Fruit fly (Drosophila melanogaster) whole organism, wandering third instar larva: ENCODE measurements around the gene et.

ENCODE experiments used
- Abd-B ChIP-seq: fragments of >200 bp; optimal IDR thresholded peaks from 2 replicates; lab custom pipeline; 2017; ENCODE audit warnings: missing biosample characterization, missing genetic modification characterization
- CG32264 ChIP-seq: fragments of 200-800 bp; sonication (Bioruptor generic); optimal IDR thresholded peaks from 2 replicates; lab custom pipeline; 2016; ENCODE audit warnings: missing biosample characterization, missing genetic modification characterization
- CG9705 ChIP-seq: fragments of 200-800 bp; sonication (Bioruptor generic); optimal IDR thresholded peaks from 2 replicates; lab custom pipeline; 2018; ENCODE audit warnings: missing biosample characterization, mild to moderate bottlenecking, missing genetic modification characterization
- CrebA ChIP-seq: fragments of 200-800 bp; sonication (Bioruptor generic); optimal IDR thresholded peaks from 2 replicates; lab custom pipeline; 2016; ENCODE audit warnings: missing biosample characterization, mild to moderate bottlenecking, missing genetic modification characterization, borderline replicate concordance
- Dfd ChIP-seq: fragments of >200 bp; optimal IDR thresholded peaks from 2 replicates; lab custom pipeline; 2017; ENCODE audit warnings: missing biosample characterization, missing genetic modification characterization
- Dif ChIP-seq: fragments of 200-275, 200-300 bp; sonication (Bioruptor generic); optimal IDR thresholded peaks from 2 replicates; lab custom pipeline; 2018; ENCODE audit warnings: missing biosample characterization, missing genetic modification characterization; ENCODE audit not compliant: partially characterized antibody
- GATAd ChIP-seq: sonication (Bioruptor generic); optimal IDR thresholded peaks from 2 replicates; lab custom pipeline; 2016; ENCODE audit warnings: missing biosample characterization, missing genetic modification characterization
- HLH106 ChIP-seq: fragments of 200-800 bp; optimal IDR thresholded peaks from 3 replicates; lab custom pipeline; 2019; ENCODE audit warnings: missing biosample characterization, mild to moderate bottlenecking, missing genetic modification characterization, moderate library complexity
- Hnf4 ChIP-seq: fragments of 200-800 bp; sonication (Bioruptor generic); optimal IDR thresholded peaks from 2 replicates; lab custom pipeline; 2016; ENCODE audit warnings: missing biosample characterization, mild to moderate bottlenecking, missing genetic modification characterization
- Hr78 ChIP-seq: fragments of >200 bp; optimal IDR thresholded peaks from 2 replicates; lab custom pipeline; 2017; ENCODE audit warnings: missing biosample characterization, missing genetic modification characterization
- Hr83 ChIP-seq: fragments of 200-300 bp; sonication (Bioruptor generic); optimal IDR thresholded peaks from 2 replicates; lab custom pipeline; 2016; ENCODE audit warnings: missing biosample characterization, mild to moderate bottlenecking, missing genetic modification characterization, moderate library complexity; ENCODE audit not compliant: poor library complexity, severe bottlenecking
- Jra ChIP-seq: sonication (Bioruptor generic); optimal IDR thresholded peaks from 2 replicates; lab custom pipeline; 2016; ENCODE audit warnings: missing biosample characterization, missing genetic modification characterization
- Mio ChIP-seq: sonication (Bioruptor generic); optimal IDR thresholded peaks from 2 replicates; lab custom pipeline; 2016; ENCODE audit warnings: missing biosample characterization, missing genetic modification characterization
- Myc ChIP-seq: fragments of >200 bp; optimal IDR thresholded peaks from 2 replicates; lab custom pipeline; 2017
- N ChIP-seq: fragments of >200 bp; optimal IDR thresholded peaks from 2 replicates; lab custom pipeline; 2018; ENCODE audit warnings: missing biosample characterization, missing external identifiers, missing genetic modification characterization
- Rel ChIP-seq, 2 experiments: fragments of 200-800 bp; sonication (Bioruptor generic) in 1 of 2; optimal IDR thresholded peaks; 2 replicates in 1 of 2; 3 replicates in 1 of 2; lab custom pipeline; 2016 to 2019; ENCODE audit warnings: mild to moderate bottlenecking in 2 of 2, missing biosample characterization in 2 of 2, missing genetic modification characterization in 2 of 2, moderate library complexity in 1 of 2
- Sp1 ChIP-seq: fragments of 200-800 bp; sonication (Bioruptor generic); optimal IDR thresholded peaks from 3 replicates; lab custom pipeline; 2019; ENCODE audit warnings: missing biosample characterization, mild to moderate bottlenecking, missing genetic modification characterization, moderate library complexity
- Vsx2 ChIP-seq: fragments of 200-300, 225-300 bp; sonication (Bioruptor generic); optimal IDR thresholded peaks from 2 replicates; lab custom pipeline; 2018; ENCODE audit warnings: missing biosample characterization, missing genetic modification characterization; ENCODE audit not compliant: partially characterized antibody
- br ChIP-seq: fragments of 200-800 bp; sonication (Bioruptor generic); optimal IDR thresholded peaks from 2 replicates; lab custom pipeline; 2016; ENCODE audit warnings: missing biosample characterization, missing genetic modification characterization
- brk ChIP-seq: fragments of 200-800 bp; sonication (Bioruptor generic); optimal IDR thresholded peaks from 2 replicates; lab custom pipeline; 2016; ENCODE audit warnings: missing biosample characterization, mild to moderate bottlenecking, missing genetic modification characterization
- dl ChIP-seq, 2 experiments: fragments of 175-275, 200-275 bp in 1 of 2; fragments of 200-275 bp in 1 of 2; sonication (Bioruptor generic); optimal IDR thresholded peaks; lab custom pipeline; 2018; ENCODE audit warnings: mild to moderate bottlenecking in 2 of 2, missing biosample characterization in 2 of 2, missing genetic modification characterization in 2 of 2, moderate library complexity in 2 of 2; ENCODE audit not compliant: partially characterized antibody in 2 of 2, insufficient read depth in 1 of 2
- dmrt93B ChIP-seq: fragments of 200-800 bp; sonication (Bioruptor generic); optimal IDR thresholded peaks from 2 replicates; lab custom pipeline; 2018; ENCODE audit warnings: missing biosample characterization, mild to moderate bottlenecking, missing genetic modification characterization
- dsf ChIP-seq: sonication (Bioruptor generic); optimal IDR thresholded peaks from 2 replicates; lab custom pipeline; 2016; ENCODE audit warnings: missing biosample characterization, missing genetic modification characterization, borderline replicate concordance
- ey ChIP-seq: fragments of 200-800 bp; sonication (Bioruptor generic); optimal IDR thresholded peaks from 2 replicates; lab custom pipeline; 2016; ENCODE audit warnings: missing biosample characterization, missing genetic modification characterization
- foxo ChIP-seq, 2 experiments: fragments of 200-800 bp; sonication (Bioruptor generic); optimal IDR thresholded peaks; 2 replicates in 1 of 2; 3 replicates in 1 of 2; lab custom pipeline; 2016 to 2017; ENCODE audit warnings: missing biosample characterization in 2 of 2, missing genetic modification characterization in 2 of 2
- fru ChIP-seq: fragments of 200-800 bp; sonication (Bioruptor generic); optimal IDR thresholded peaks from 3 replicates; lab custom pipeline; 2016; ENCODE audit warnings: missing biosample characterization, mild to moderate bottlenecking, missing genetic modification characterization
- h ChIP-seq: fragments of 200-800 bp; sonication (Bioruptor generic); optimal IDR thresholded peaks from 3 replicates; lab custom pipeline; 2016; ENCODE audit warnings: missing biosample characterization, mild to moderate bottlenecking, missing genetic modification characterization
- jim ChIP-seq: fragments of 175-275, 200-325 bp; sonication (Bioruptor generic); optimal IDR thresholded peaks from 2 replicates; lab custom pipeline; 2016; ENCODE audit warnings: missing biosample characterization, mild to moderate bottlenecking, missing genetic modification characterization
- lola ChIP-seq: fragments of >200 bp; optimal IDR thresholded peaks from 2 replicates; lab custom pipeline; 2017; ENCODE audit warnings: missing biosample characterization, missing genetic modification characterization
- pan ChIP-seq: fragments of >200 bp; optimal IDR thresholded peaks from 2 replicates; lab custom pipeline; 2017
- psq ChIP-seq: fragments of 200-800 bp; sonication (Bioruptor generic); optimal IDR thresholded peaks from 3 replicates; lab custom pipeline; 2017; ENCODE audit warnings: missing biosample characterization, mild to moderate bottlenecking, missing genetic modification characterization, moderate library complexity
- rgr ChIP-seq: fragments of 200-800 bp; sonication (Bioruptor generic); optimal IDR thresholded peaks from 3 replicates; lab custom pipeline; 2016; ENCODE audit warnings: missing biosample characterization, mild to moderate bottlenecking, missing genetic modification characterization
- sage ChIP-seq: fragments of 200-800 bp; sonication (Bioruptor generic); optimal IDR thresholded peaks from 2 replicates; lab custom pipeline; 2016; ENCODE audit warnings: missing biosample characterization, mild to moderate bottlenecking, missing genetic modification characterization
- sv ChIP-seq: fragments of 200-800 bp; sonication (Bioruptor generic); optimal IDR thresholded peaks from 3 replicates; lab custom pipeline; 2016; ENCODE audit warnings: missing biosample characterization, missing genetic modification characterization
- tai ChIP-seq: sonication (Bioruptor generic); optimal IDR thresholded peaks from 2 replicates; lab custom pipeline; 2016; ENCODE audit warnings: missing biosample characterization, missing genetic modification characterization
- usp ChIP-seq: fragments of >200 bp; optimal IDR thresholded peaks from 2 replicates; lab custom pipeline; 2017; ENCODE audit warnings: missing biosample characterization, missing genetic modification characterization
- woc ChIP-seq: sonication (Bioruptor generic); optimal IDR thresholded peaks from 2 replicates; lab custom pipeline; 2016; ENCODE audit warnings: missing biosample characterization, mild to moderate bottlenecking, missing genetic modification characterization

et gene

dm6 chrX:19637002-19637420, 38.7 kb downstream of the et start (continued):
- TF ChIP-seq CrebA (GFP tag; lab: Kevin White, UChicago) (no peak), jim (GFP tag; lab: Kevin White, UChicago) (no peak), fru (GFP tag; lab: Kevin White, UChicago) (peak; percentile 27)

- TF ChIP-seq Rel (GFP tag; optimal IDR thresholded peaks at IDR 0.05; lab: Kevin White, UChicago) (no peak), Rel (tag; optimal IDR thresholded peaks at IDR 0.05; lab: Kevin White, UChicago) (no peak), dl (GFP tag; optimal IDR thresholded peaks at IDR 0.05; lab: Kevin White, UChicago; ENCODE audit: insufficient read depth in 1 of 2, partially characterized antibody in 2 of 2) (peak in 1 of 2 experiments; percentile 76), dmrt93B (GFP tag; lab: Kevin White, UChicago) (no peak), Dfd (GFP tag; lab: Kevin White, UChicago) (no peak), fru (GFP tag; lab: Kevin White, UChicago) (peak; percentile 42), Sp1 (GFP tag; lab: Kevin White, UChicago) (peak; percentile 4), rgr (no peak), jim (GFP tag; lab: Kevin White, UChicago) (no peak), N (GFP tag; lab: Kevin White, UChicago) (peak; percentile 83), ey (GFP tag; lab: Kevin White, UChicago) (no peak), CG32264 (GFP tag; lab: Kevin White, UChicago) (no peak), Hnf4 (GFP tag; lab: Kevin White, UChicago) (no peak), CG9705 (GFP tag; lab: Kevin White, UChicago) (no peak), Dif (GFP tag; lab: Kevin White, UChicago) (peak; percentile 91), br (GFP tag; lab: Kevin White, UChicago) (no peak), Jra (no peak), Abd-B (GFP tag; lab: Kevin White, UChicago) (no peak), foxo (GFP tag; optimal IDR thresholded peaks at IDR 0.05; lab: Kevin White, UChicago) (no peak), Mio (GFP tag; lab: Kevin White, UChicago) (no peak), GATAd (no peak), woc (GFP tag; lab: Kevin White, UChicago) (no peak), Myc (no peak), Hr83 (GFP tag; lab: Kevin White, UChicago) (no peak), usp (GFP tag; lab: Kevin White, UChicago) (no peak), psq (peak; percentile 33), HLH106 (tag; lab: Kevin White, UChicago) (no peak), lola (GFP tag; lab: Kevin White, UChicago) (no peak), Hr78 (GFP tag; lab: Kevin White, UChicago) (no peak), tai (GFP tag; lab: Kevin White, UChicago) (no peak), sv (GFP tag; lab: Kevin White, UChicago) (no peak), h (no peak), Vsx2 (GFP tag; lab: Kevin White, UChicago) (no peak), sage (GFP tag; lab: Kevin White, UChicago) (no peak), pan (lab: Kevin White, UChicago) (no peak), brk (GFP tag; lab: Kevin White, UChicago) (no peak), CrebA (GFP tag; lab: Kevin White, UChicago) (no peak), dsf (GFP tag; lab: Kevin White, UChicago) (no peak)
These were observed 44.3 kb downstream of the et start for dm6 chrX:19631365-19631832.

- TF ChIP-seq dl (GFP tag; optimal IDR thresholded peaks at IDR 0.05; lab: Kevin White, UChicago; ENCODE audit: insufficient read depth in 1 of 2, partially characterized antibody in 2 of 2): no peak
- no peak for TF ChIP-seq Hr83 (GFP tag; lab: Kevin White, UChicago)
- no peak for TF ChIP-seq CrebA (GFP tag; lab: Kevin White, UChicago)
- TF ChIP-seq CG9705 (GFP tag; lab: Kevin White, UChicago): no peak
- TF ChIP-seq CG32264 (GFP tag; lab: Kevin White, UChicago): no peak
- no peak for TF ChIP-seq Rel (GFP tag; optimal IDR thresholded peaks at IDR 0.05; lab: Kevin White, UChicago)
- no peak for TF ChIP-seq Rel (tag; optimal IDR thresholded peaks at IDR 0.05; lab: Kevin White, UChicago)
- TF ChIP-seq Mio (GFP tag; lab: Kevin White, UChicago): no peak
- TF ChIP-seq Myc: no peak
- TF ChIP-seq dmrt93B (GFP tag; lab: Kevin White, UChicago): no peak
- TF ChIP-seq rgr: no peak
- no peak for TF ChIP-seq woc (GFP tag; lab: Kevin White, UChicago)
- no peak for TF ChIP-seq Jra
- no peak for TF ChIP-seq psq
- TF ChIP-seq, all 38 proteins: peak for 0
These were observed 50.3 kb downstream of the et start, which contains the start of gene CG14212 for dm6 chrX:19625405-19625804. Gene CG14212, plus strand, starts transcription at chrX:19625705.
